Worm (Caenorhabditis elegans): Measurements from ENCODE around the gene srt-35.
A peak's percentile ranks its signal among the peaks of the same experiment; 100 is the strongest.
"Not testable (repeated sequence)": the region's sequence is repeated elsewhere in the genome, so short reads cannot be mapped to it uniquely, and the experiment has no call there.

Gene srt-35

DNA sequence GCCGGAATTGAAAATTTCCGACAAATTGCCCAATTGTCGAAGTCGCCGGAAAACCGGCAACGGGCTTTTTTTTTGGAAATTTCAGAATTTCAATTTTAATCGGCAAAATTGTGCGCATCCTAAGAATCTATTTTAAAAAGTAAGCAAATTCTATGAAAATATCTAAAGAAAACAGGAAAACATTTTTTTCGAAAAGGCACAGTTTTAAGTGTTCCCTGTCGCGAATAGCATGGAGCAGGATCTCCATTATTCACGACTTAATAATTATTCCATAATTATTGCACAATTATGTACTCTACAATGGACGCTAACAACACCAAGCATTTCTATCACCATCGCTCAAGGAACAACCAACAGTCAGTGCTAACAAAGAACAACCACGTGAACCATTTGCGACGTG, 48.6 kb downstream of the srt-35 start, which contains the start of gene H43I07.4:
Gene H43I07.4, plus strand, starts transcription at position 301 of the 400 bp plus-strand sequence.
- TF ChIP-seq elt-2, ahr-1, ceh-30 (tag; optimal IDR thresholded peaks at IDR 0.05): not testable (repeated sequence)

DNA sequence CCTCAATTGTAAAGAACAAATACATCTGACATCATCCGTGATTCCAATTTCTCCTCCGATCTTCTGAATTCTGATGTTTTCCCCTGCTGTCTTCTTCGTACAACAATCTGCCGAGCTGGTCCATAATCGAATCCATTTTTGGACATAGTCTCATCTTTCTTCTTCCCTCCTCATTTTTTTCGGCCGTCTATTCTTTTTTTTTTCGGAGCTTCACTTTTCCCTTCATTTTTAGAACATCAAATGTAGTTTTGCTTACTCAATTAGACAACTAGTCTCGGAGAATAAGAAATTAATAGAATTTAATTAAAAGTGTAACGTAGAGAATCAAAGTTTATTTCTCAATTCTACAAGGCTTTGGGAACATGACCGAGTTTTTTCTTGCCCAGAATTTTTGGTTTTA, 52.9 kb downstream of the srt-35 start:
- peak; percentile 54 for TF ChIP-seq unc-42 (tag; optimal IDR thresholded peaks at IDR 0.05)
- TF ChIP-seq sox-4 (tag; optimal IDR thresholded peaks at IDR 0.05) = no peak
- TF ChIP-seq ceh-19 (GFP tag; optimal IDR thresholded peaks at IDR 0.05) = no peak
- TF ChIP-seq nhr-232 (tag; optimal IDR thresholded peaks at IDR 0.05) = no peak
- TF ChIP-seq hlh-13 (GFP tag; optimal IDR thresholded peaks at IDR 0.05) = no peak
- TF ChIP-seq fkh-6 (tag; optimal IDR thresholded peaks at IDR 0.05) = no peak

All from whole organism, late embryonic.